Fruit fly (Drosophila melanogaster) Kc167 (cell line): ENCODE measurements around the gene LysP.

Source experiments
- Myc ChIP-seq: fragments of >200 bp; optimal IDR thresholded peaks from 2 replicates; lab custom pipeline; 2017; ENCODE audit warnings: missing external identifiers
- ttk ChIP-seq: sonication (Bioruptor generic); optimal IDR thresholded peaks from 2 replicates; lab custom pipeline; 2017; ENCODE audit warnings: missing external identifiers

DNA sequence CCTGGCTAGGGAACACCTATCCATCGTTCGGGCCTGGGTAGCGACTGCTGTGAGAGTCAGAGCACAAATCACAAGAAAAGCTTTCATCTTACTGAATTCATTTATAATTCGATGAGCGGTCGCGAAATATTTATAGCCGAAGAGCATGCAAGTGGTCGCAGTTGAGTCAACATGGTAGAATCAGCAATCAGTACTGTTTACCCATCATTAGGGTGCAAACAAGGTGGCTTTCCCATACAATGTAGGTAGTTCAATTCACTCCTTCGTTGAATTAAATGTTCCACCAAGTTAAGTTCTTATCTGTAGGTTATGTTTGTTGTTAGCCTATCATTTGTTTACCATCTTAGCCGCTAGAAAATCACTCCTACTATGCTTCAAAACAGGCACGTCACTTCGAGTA is at the start of gene LysP:
- TF ChIP-seq ttk (lab: Kevin White, UChicago) (no peak), Myc (no peak)
